Fruit fly (Drosophila melanogaster) whole organism, embryonic: ENCODE results near the gene CG5644.

Experiments
- Antp ChIP-seq: fragments of 200-800 bp; sonication (Bioruptor generic); optimal IDR thresholded peaks from 3 replicates; lab custom pipeline; 2016; ENCODE audit warnings: missing biosample characterization, missing genetic modification characterization
- Atf3 ChIP-seq: fragments of 200-800 bp; sonication (Bioruptor generic); optimal IDR thresholded peaks from 3 replicates; lab custom pipeline; 2016; ENCODE audit warnings: missing biosample characterization, missing genetic modification characterization
- CG10209 ChIP-seq: fragments of 200-800 bp; sonication (Bioruptor generic); optimal IDR thresholded peaks from 3 replicates; lab custom pipeline; 2017; ENCODE audit warnings: missing biosample characterization, mild to moderate bottlenecking, missing genetic modification characterization, missing genetic modification reagents
- CG10565 ChIP-seq: fragments of 200-800 bp; sonication (Bioruptor generic); optimal IDR thresholded peaks from 3 replicates; lab custom pipeline; 2016; ENCODE audit warnings: missing biosample characterization, mild to moderate bottlenecking, missing genetic modification characterization
- CG11085 ChIP-seq: fragments of 200-800 bp; sonication (Bioruptor generic); IDR thresholded peaks from 2 replicates; pipeline ENCODE4 v1.3.6; 2022; ENCODE audit warnings: missing biosample characterization, missing genetic modification characterization
- CG15479 ChIP-seq: fragments of 200-800 bp; sonication (Bioruptor generic); optimal IDR thresholded peaks from 3 replicates; lab custom pipeline; 2019; ENCODE audit warnings: missing biosample characterization, mild to moderate bottlenecking, missing genetic modification characterization, moderate library complexity
- CG16779 ChIP-seq: fragments of 200-800 bp; sonication (Bioruptor generic); IDR thresholded peaks from 2 replicates; pipeline ENCODE4 v1.3.6; 2022; ENCODE audit warnings: missing biosample characterization, missing genetic modification characterization
- CG16863 ChIP-seq: fragments of 200-800 bp; sonication (Bioruptor generic); optimal IDR thresholded peaks from 3 replicates; lab custom pipeline; 2016; ENCODE audit warnings: missing biosample characterization, missing genetic modification characterization
- CG1832 ChIP-seq: fragments of 200-800 bp; sonication (Bioruptor generic); optimal IDR thresholded peaks from 2 replicates; lab custom pipeline; 2017; ENCODE audit warnings: missing biosample characterization, mild to moderate bottlenecking, missing genetic modification characterization, inconsistent platforms
- CG30020 ChIP-seq: fragments of 200-800 bp; optimal IDR thresholded peaks from 2 replicates; lab custom pipeline; 2019; ENCODE audit warnings: missing biosample characterization, mild to moderate bottlenecking, missing genetic modification characterization, moderate library complexity
- CG3163 ChIP-seq: fragments of 200-800 bp; sonication (Bioruptor generic); optimal IDR thresholded peaks from 3 replicates; lab custom pipeline; 2016; ENCODE audit warnings: missing biosample characterization, missing genetic modification characterization
- CG32767 ChIP-seq: fragments of 200-800 bp; sonication (Bioruptor generic); IDR thresholded peaks from 2 replicates; pipeline ENCODE4 v1.3.6; 2022; ENCODE audit warnings: missing biosample characterization, missing genetic modification characterization
- CG3407 ChIP-seq: fragments of 200-800 bp; sonication (Bioruptor generic); optimal IDR thresholded peaks from 2 replicates; lab custom pipeline; 2018; ENCODE audit warnings: missing biosample characterization, mild to moderate bottlenecking, missing genetic modification characterization
- CG4360 ChIP-seq: fragments of 200-800 bp; sonication (Bioruptor generic); IDR thresholded peaks from 2 replicates; pipeline ENCODE4 v1.3.6; 2022; ENCODE audit warnings: missing biosample characterization, missing genetic modification characterization
- CG43689 ChIP-seq: fragments of 200-800 bp; sonication (Bioruptor generic); IDR thresholded peaks from 2 replicates; pipeline ENCODE4 v1.3.6; 2022; ENCODE audit warnings: missing biosample characterization, missing genetic modification characterization
- CG4617 ChIP-seq: fragments of 200-800 bp; sonication (Bioruptor generic); optimal IDR thresholded peaks from 3 replicates; lab custom pipeline; 2016; ENCODE audit warnings: missing biosample characterization, missing genetic modification characterization, borderline replicate concordance
- CG4854 ChIP-seq: fragments of 200-800 bp; sonication (Bioruptor generic); optimal IDR thresholded peaks from 2 replicates; lab custom pipeline; 2016; ENCODE audit warnings: missing biosample characterization, missing genetic modification characterization, inconsistent platforms
- CG8290 ChIP-seq, 3 experiments: fragments of 200-800 bp; sonication (Bioruptor generic); optimal IDR thresholded peaks; 2 replicates each; lab custom pipeline; 2016 to 2019; ENCODE audit warnings: missing biosample characterization in 3 of 3, missing genetic modification characterization in 3 of 3, mild to moderate bottlenecking in 2 of 3, moderate library complexity in 1 of 3
- Deaf1 ChIP-seq: fragments of 200-800 bp; optimal IDR thresholded peaks from 3 replicates; lab custom pipeline; 2019; ENCODE audit warnings: missing biosample characterization, mild to moderate bottlenecking, missing genetic modification characterization, moderate library complexity
- ERR ChIP-seq: fragments of 200-800 bp; sonication (Bioruptor generic); optimal IDR thresholded peaks from 2 replicates; lab custom pipeline; 2016; ENCODE audit warnings: missing biosample characterization, missing genetic modification characterization
- HLH4C ChIP-seq: fragments of 200-800 bp; sonication (Bioruptor generic); IDR thresholded peaks from 3 replicates; pipeline ENCODE4 v1.3.6; 2022; ENCODE audit warnings: missing biosample characterization, missing genetic modification characterization; ENCODE audit not compliant: partially characterized antibody
- Hey ChIP-seq: fragments of 200-800 bp; sonication (Bioruptor generic); optimal IDR thresholded peaks from 3 replicates; lab custom pipeline; 2018; ENCODE audit warnings: missing biosample characterization, mild to moderate bottlenecking, missing genetic modification characterization
- Med ChIP-seq: fragments of 200-800 bp; sonication (Bioruptor generic); peaks from one replicate; lab custom pipeline; 2016; ENCODE audit warnings: missing biosample characterization, missing genetic modification characterization, mild to moderate bottlenecking, inconsistent platforms, moderate library complexity
- Nf-YC ChIP-seq: fragments of 200-800 bp; optimal IDR thresholded peaks from 3 replicates; lab custom pipeline; 2019; ENCODE audit warnings: missing biosample characterization, mild to moderate bottlenecking, missing genetic modification characterization, moderate library complexity
- Scr ChIP-seq: fragments of 200-800 bp; sonication (Bioruptor generic); IDR thresholded peaks from 2 replicates; pipeline ENCODE4 v1.3.6; 2022; ENCODE audit warnings: missing biosample characterization, missing genetic modification characterization; ENCODE audit not compliant: partially characterized antibody
- Ssrp ChIP-seq: fragments of 200-800 bp; sonication (Bioruptor generic); optimal IDR thresholded peaks from 2 replicates; lab custom pipeline; 2018; ENCODE audit warnings: missing biosample characterization, mild to moderate bottlenecking, missing genetic modification characterization, moderate library complexity
- Usf ChIP-seq: fragments of 200-800 bp; sonication (Bioruptor generic); optimal IDR thresholded peaks from 2 replicates; lab custom pipeline; 2017; ENCODE audit warnings: missing genotype, missing biosample characterization, missing genetic modification characterization
- ab ChIP-seq: fragments of 200-800 bp; sonication (Bioruptor generic); optimal IDR thresholded peaks from 2 replicates; lab custom pipeline; 2016; ENCODE audit warnings: missing biosample characterization, missing genetic modification characterization
- abd-A ChIP-seq: fragments of 200-800 bp; sonication (Bioruptor generic); optimal IDR thresholded peaks from 3 replicates; lab custom pipeline; 2019; ENCODE audit warnings: missing biosample characterization, mild to moderate bottlenecking, missing genetic modification characterization, moderate library complexity
- bigmax ChIP-seq: fragments of 200-800 bp; sonication (Bioruptor generic); optimal IDR thresholded peaks from 2 replicates; lab custom pipeline; 2018; ENCODE audit warnings: missing biosample characterization, mild to moderate bottlenecking, missing genetic modification characterization
- cg ChIP-seq: fragments of 200-800 bp; sonication (Bioruptor generic); optimal IDR thresholded peaks from 3 replicates; lab custom pipeline; 2019; ENCODE audit warnings: missing biosample characterization, mild to moderate bottlenecking, missing genetic modification characterization, moderate library complexity
- chif ChIP-seq, 2 experiments: fragments of 200-800 bp; sonication (Bioruptor generic); optimal IDR thresholded peaks; 3 replicates each; lab custom pipeline; 2016; ENCODE audit warnings: missing biosample characterization in 2 of 2, missing genetic modification characterization in 2 of 2
- chinmo ChIP-seq: fragments of 200-800 bp; sonication (Bioruptor generic); IDR thresholded peaks from 4 replicates; pipeline ENCODE4 v1.3.6; 2022; ENCODE audit warnings: missing biosample characterization, missing genetic modification characterization; ENCODE audit not compliant: partially characterized antibody
- ci ChIP-seq: fragments of 200-800 bp; sonication (Bioruptor generic); IDR thresholded peaks from 3 replicates; pipeline ENCODE4 v1.3.6; 2022; ENCODE audit warnings: missing biosample characterization, missing genetic modification characterization
- crc ChIP-seq: fragments of 200-800 bp; sonication (Bioruptor generic); optimal IDR thresholded peaks from 2 replicates; lab custom pipeline; 2016; ENCODE audit warnings: missing biosample characterization, missing genetic modification characterization
- da ChIP-seq: fragments of 200-800 bp; sonication (Bioruptor generic); optimal IDR thresholded peaks from 2 replicates; lab custom pipeline; 2016; ENCODE audit warnings: missing biosample characterization, missing genetic modification characterization
- dysf ChIP-seq: fragments of 200-800 bp; sonication (Bioruptor generic); IDR thresholded peaks from 3 replicates; pipeline ENCODE4 v1.3.6; 2022; ENCODE audit warnings: missing biosample characterization, missing genetic modification characterization
- ham ChIP-seq: fragments of 200-800 bp; sonication (Bioruptor generic); IDR thresholded peaks from 2 replicates; pipeline ENCODE4 v1.3.6; 2022; ENCODE audit warnings: missing biosample characterization, missing genetic modification characterization
- lab ChIP-seq: fragments of 200-800 bp; sonication (Bioruptor generic); optimal IDR thresholded peaks from 3 replicates; lab custom pipeline; 2017; ENCODE audit warnings: missing biosample characterization, missing genetic modification characterization, mild to moderate bottlenecking, moderate library complexity, missing genetic modification reagents
- nerfin-1 ChIP-seq: fragments of 200-800 bp; sonication (Bioruptor generic); optimal IDR thresholded peaks from 3 replicates; lab custom pipeline; 2019; ENCODE audit warnings: missing biosample characterization, mild to moderate bottlenecking, missing genetic modification characterization, moderate library complexity
- onecut ChIP-seq: fragments of 200-800 bp; sonication (Bioruptor generic); IDR thresholded peaks from 2 replicates; pipeline ENCODE4 v1.3.6; 2022; ENCODE audit warnings: missing biosample characterization, missing genetic modification characterization
- pb ChIP-seq: fragments of 200-800 bp; sonication (Bioruptor generic); optimal IDR thresholded peaks from 3 replicates; lab custom pipeline; 2016; ENCODE audit warnings: missing biosample characterization, missing genetic modification characterization
- slou ChIP-seq: fragments of 200-800 bp; sonication (Bioruptor generic); optimal IDR thresholded peaks from 3 replicates; lab custom pipeline; 2016; ENCODE audit warnings: missing biosample characterization, missing genetic modification characterization
- sna ChIP-seq: fragments of 200-800 bp; sonication (Bioruptor generic); IDR thresholded peaks from 2 replicates; pipeline ENCODE4 v1.3.6; 2022; ENCODE audit warnings: missing biosample characterization, missing genetic modification characterization; ENCODE audit not compliant: partially characterized antibody
- sob ChIP-seq: fragments of 200-800 bp; sonication (Bioruptor generic); IDR thresholded peaks from 2 replicates; pipeline ENCODE4 v1.3.6; 2022; ENCODE audit warnings: missing biosample characterization, missing genetic modification characterization
- sug ChIP-seq: fragments of 200-800 bp; optimal IDR thresholded peaks from 2 replicates; lab custom pipeline; 2019; ENCODE audit warnings: missing biosample characterization, mild to moderate bottlenecking, missing genetic modification characterization, moderate library complexity
- tio ChIP-seq: fragments of 200-800 bp; sonication (Bioruptor generic); optimal IDR thresholded peaks from 2 replicates; lab custom pipeline; 2017; ENCODE audit warnings: missing biosample characterization, missing genetic modification characterization, inconsistent platforms
- tup ChIP-seq: fragments of 200-800 bp; sonication (Bioruptor generic); optimal IDR thresholded peaks from 2 replicates; lab custom pipeline; 2016; ENCODE audit warnings: missing biosample characterization, mild to moderate bottlenecking, missing genetic modification characterization, moderate library complexity

The CG5644 gene

DNA sequence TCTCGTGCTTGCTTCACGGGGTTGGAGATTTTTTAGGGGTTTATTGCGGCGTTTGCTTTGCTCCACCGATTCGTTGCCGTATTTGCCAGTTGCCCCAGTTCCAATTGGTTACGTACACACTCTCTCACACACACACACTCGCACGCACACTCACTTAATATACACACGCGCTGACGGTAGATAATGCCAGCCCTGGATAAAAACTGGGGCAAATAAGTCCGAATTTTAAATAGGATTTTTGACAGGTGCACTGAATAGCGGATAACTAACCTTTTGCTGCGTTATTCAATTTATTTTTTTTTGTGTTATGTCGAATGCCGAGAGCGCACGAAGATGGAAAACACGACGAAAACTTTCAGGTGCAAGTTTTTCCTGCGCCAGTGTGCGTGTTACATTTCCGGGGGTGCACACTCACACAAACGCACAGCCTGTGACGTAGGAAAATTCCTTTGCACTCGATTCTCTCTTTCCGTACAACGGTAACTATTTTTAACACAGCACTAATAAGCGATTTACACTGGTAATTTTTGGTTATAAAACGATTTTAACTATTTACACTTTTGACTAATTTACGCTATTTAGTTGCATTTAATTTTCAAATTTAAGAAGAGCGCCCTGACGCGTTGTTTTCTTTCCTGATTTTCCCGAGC is 27.0 kb downstream of the CG5644 start (continued):
- TF ChIP-seq ci (GFP tag; lab: Robert Waterston, UW) = no peak
- no peak for TF ChIP-seq sob (GFP tag; lab: Robert Waterston, UW)
- TF ChIP-seq Usf (GFP tag; lab: Kevin White, UChicago) = no peak
- TF ChIP-seq slou = no peak
- no peak for TF ChIP-seq Antp (GFP tag; lab: Kevin White, UChicago)
- no peak for TF ChIP-seq CG3407 (GFP tag; lab: Kevin White, UChicago)
- TF ChIP-seq crc (GFP tag; lab: Kevin White, UChicago) = no peak
- no peak for TF ChIP-seq tio
- TF ChIP-seq ham (GFP tag; lab: Robert Waterston, UW) = no peak
- no peak for TF ChIP-seq CG11085 (GFP tag; lab: Robert Waterston, UW)

DNA sequence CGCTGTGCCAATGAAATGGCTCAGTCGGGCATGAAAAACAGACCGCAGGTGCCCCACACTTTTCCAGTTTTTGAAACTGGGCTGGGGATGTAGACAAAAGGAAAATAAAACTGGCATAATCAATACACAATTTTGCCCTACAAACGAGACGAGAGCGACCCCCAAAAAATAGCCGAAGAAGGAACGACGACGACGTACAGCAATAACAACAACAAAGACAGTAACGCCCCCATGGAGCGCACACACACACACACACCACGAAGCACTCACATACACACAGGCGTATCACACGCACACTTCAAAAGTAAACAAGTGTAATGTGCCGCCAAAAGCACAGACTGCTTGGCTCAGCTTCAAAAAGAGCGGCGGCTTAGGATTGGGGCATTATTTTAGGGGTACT is 28.2 kb downstream of the CG5644 start:
- no peak for TF ChIP-seq chif (GFP tag; optimal IDR thresholded peaks at IDR 0.05; lab: Kevin White, UChicago)
- TF ChIP-seq CG4360 (GFP tag; lab: Robert Waterston, UW) = peak; percentile 57
- no peak for TF ChIP-seq CG43689 (GFP tag; lab: Robert Waterston, UW)
- TF ChIP-seq cg (GFP tag; lab: Kevin White, UChicago) = peak; percentile 71
- TF ChIP-seq Atf3 (GFP tag; lab: Kevin White, UChicago) = no peak
- no peak for TF ChIP-seq CG8290 (GFP tag; optimal IDR thresholded peaks at IDR 0.05; lab: Kevin White, UChicago)
- no peak for TF ChIP-seq CG8290 (tag; optimal IDR thresholded peaks at IDR 0.05; lab: Kevin White, UChicago)
- TF ChIP-seq HLH4C (GFP tag; lab: Robert Waterston, UW) = no peak
- TF ChIP-seq onecut = peak; percentile 65; the same call in 1 of the 2 replicates
- TF ChIP-seq abd-A (tag; lab: Kevin White, UChicago) = peak; percentile 62
- peak; percentile 69 for TF ChIP-seq Med (GFP tag; lab: Kevin White, UChicago)
- TF ChIP-seq pb (GFP tag; lab: Kevin White, UChicago) = no peak
- no peak for TF ChIP-seq nerfin-1 (tag; lab: Kevin White, UChicago)
- TF ChIP-seq CG32767 (GFP tag; lab: Robert Waterston, UW) = peak; percentile 52
- no peak for TF ChIP-seq bigmax (GFP tag; lab: Kevin White, UChicago)
- TF ChIP-seq chinmo (GFP tag; lab: Robert Waterston, UW) = 0 out of 4 replicates have a peak, but pooled peaks have one; percentile 45
- TF ChIP-seq Deaf1 (tag; lab: Kevin White, UChicago) = peak; percentile 91
- no peak for TF ChIP-seq CG3163
- no peak for TF ChIP-seq ab (GFP tag; lab: Kevin White, UChicago)
- 0 out of 2 replicates have a peak, but pooled peaks have one; percentile 14 for TF ChIP-seq Scr
- peak; percentile 49 for TF ChIP-seq sug (tag; lab: Kevin White, UChicago)
- TF ChIP-seq Hey (tag; lab: Kevin White, UChicago) = peak; percentile 24
- peak; percentile 4 for TF ChIP-seq Nf-YC (tag; lab: Kevin White, UChicago)
- TF ChIP-seq lab (GFP tag; lab: Kevin White, UChicago) = no peak

DNA sequence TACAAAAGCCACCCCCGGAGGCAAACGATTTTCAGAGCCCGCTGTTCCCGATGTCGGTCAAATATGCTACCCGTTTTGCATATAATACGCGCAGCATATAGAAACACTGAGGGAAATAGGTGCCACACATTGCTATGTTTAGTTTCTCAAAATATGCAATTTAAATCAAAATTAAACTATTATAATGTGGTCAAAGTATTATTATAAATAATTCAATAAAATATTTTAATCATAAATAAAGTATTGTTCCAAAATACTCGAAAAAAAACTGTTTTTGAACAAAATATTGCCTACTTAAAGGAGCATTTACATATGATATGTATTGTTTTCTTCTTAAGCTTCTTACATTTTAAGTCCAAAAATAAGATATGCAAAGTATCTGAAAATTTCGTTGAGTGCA is 28.7 kb downstream of the CG5644 start:
- TF ChIP-seq CG15479 (GFP tag; lab: Kevin White, UChicago) (no peak), CG10565 (GFP tag; lab: Kevin White, UChicago) (no peak), Ssrp (peak; percentile 67), CG16779 (GFP tag; lab: Robert Waterston, UW) (no peak), ham (GFP tag; lab: Robert Waterston, UW) (no peak), CG16863 (GFP tag; lab: Kevin White, UChicago) (no peak), da (GFP tag; lab: Kevin White, UChicago) (no peak), tup (GFP tag; lab: Kevin White, UChicago) (no peak), CG4854 (GFP tag; lab: Kevin White, UChicago) (no peak), sna (GFP tag; lab: Robert Waterston, UW) (no peak), ERR (no peak), CG10209 (peak; percentile 59), CG4617 (GFP tag; lab: Kevin White, UChicago) (no peak), CG30020 (peak; percentile 2), dysf (GFP tag; lab: Robert Waterston, UW) (peak; percentile 61; the same call in 2 of the 3 replicates), CG1832 (no peak)
